Worm (Caenorhabditis elegans): Measurements from ENCODE around the gene C02E7.8.
A peak's percentile ranks its signal among the peaks of the same experiment; 100 is the strongest.

C02E7.8 gene

DNA sequence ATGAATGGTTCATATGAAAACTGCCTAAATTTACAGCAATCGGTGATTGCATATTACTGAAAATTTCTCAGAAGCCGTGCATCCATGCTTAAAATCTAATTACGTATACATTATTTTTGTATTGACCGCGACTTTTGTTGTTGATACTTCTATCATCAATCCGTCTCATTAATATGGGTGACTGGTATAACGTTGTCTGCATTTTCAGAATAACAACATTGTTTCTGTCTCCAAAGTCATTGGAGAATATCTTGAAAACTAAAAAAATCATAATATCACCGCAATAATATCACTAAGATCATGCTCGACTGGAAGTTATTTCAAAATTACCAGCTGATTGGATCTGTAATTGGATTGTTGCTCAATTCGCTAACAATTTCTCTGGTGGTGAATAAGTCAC, 30.8 kb upstream of the C02E7.8 start, which contains the start of gene str-207:
TSS of gene str-207 (plus strand) at position 301 of the 400 bp plus-strand sequence.
- TF ChIP-seq egl-27 (tag; optimal IDR thresholded peaks at IDR 0.05): no peak
- no peak for TF ChIP-seq nhr-129 (tag; optimal IDR thresholded peaks at IDR 0.05)
- no peak for TF ChIP-seq zag-1 (tag; optimal IDR thresholded peaks at IDR 0.05)
- TF ChIP-seq unc-39 (tag; optimal IDR thresholded peaks at IDR 0.05): no peak
- TF ChIP-seq ceh-16 (tag; optimal IDR thresholded peaks at IDR 0.05): no peak
- no peak for TF ChIP-seq gmeb-1 (tag; optimal IDR thresholded peaks at IDR 0.05)
- TF ChIP-seq dmd-4 (tag; optimal IDR thresholded peaks at IDR 0.05): no peak
- TF ChIP-seq lin-13 (GFP tag; optimal IDR thresholded peaks at IDR 0.05): no peak
- TF ChIP-seq ceh-82 (tag; optimal IDR thresholded peaks at IDR 0.05): no peak
- no peak for TF ChIP-seq nhr-237 (tag; optimal IDR thresholded peaks at IDR 0.05)
- no peak for TF ChIP-seq skn-1 (tag; optimal IDR thresholded peaks at IDR 0.05)
- no peak for TF ChIP-seq alr-1 (tag; optimal IDR thresholded peaks at IDR 0.05)
- no peak for TF ChIP-seq unc-62 (GFP tag; optimal IDR thresholded peaks at IDR 0.05)

- TF ChIP-seq nhr-11 (tag; optimal IDR thresholded peaks at IDR 0.05): no peak
- no peak for TF ChIP-seq lin-39 (tag; optimal IDR thresholded peaks at IDR 0.05)
- no peak for TF ChIP-seq mdl-1 (tag; optimal IDR thresholded peaks at IDR 0.05)
- no peak for TF ChIP-seq nhr-10 (tag; optimal IDR thresholded peaks at IDR 0.05)
- no peak for TF ChIP-seq egl-27 (tag; optimal IDR thresholded peaks at IDR 0.05)
Observed at ce11 chrV:4948635-4949034, 28.0 kb upstream of the C02E7.8 start, which contains the start of gene str-209. Gene str-209, plus strand, starts transcription at chrV:4948935.

- TF ChIP-seq R02D3.7 (tag; optimal IDR thresholded peaks at IDR 0.05): no peak
- no peak for TF ChIP-seq nhr-237 (tag; optimal IDR thresholded peaks at IDR 0.05)
- no peak for TF ChIP-seq blmp-1 (tag; optimal IDR thresholded peaks at IDR 0.05; ENCODE audit: insufficient read depth)
- no peak for TF ChIP-seq egl-27 (tag; optimal IDR thresholded peaks at IDR 0.05)
- no peak for TF ChIP-seq nhr-25 (tag; optimal IDR thresholded peaks at IDR 0.05)
Observed at ce11 chrV:4944219-4944618, 23.6 kb upstream of the C02E7.8 start, which contains the start of gene str-211. Gene str-211, minus strand, starts transcription at chrV:4944319.

DNA sequence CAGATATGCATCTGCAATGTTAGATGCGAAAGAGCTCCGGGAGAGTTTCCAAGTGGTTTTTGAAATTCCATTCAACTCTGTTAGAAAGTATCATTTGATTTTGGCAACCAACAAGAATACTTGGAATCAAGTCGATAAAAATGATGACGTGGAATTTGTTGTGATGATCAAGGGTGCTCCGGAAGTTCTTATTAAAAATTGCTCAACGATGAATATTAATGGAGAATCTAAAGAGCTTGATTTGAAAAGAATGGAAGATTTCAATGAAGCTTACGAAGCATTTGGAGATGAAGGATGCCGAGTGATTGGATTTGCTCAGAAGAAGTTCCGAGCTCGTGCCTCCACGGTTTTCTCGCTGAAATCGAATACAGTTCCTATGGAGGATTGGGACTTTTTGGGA, 16.7 kb upstream of the C02E7.8 start:
- no peak for TF ChIP-seq mdl-1 (tag; optimal IDR thresholded peaks at IDR 0.05)
- TF ChIP-seq egl-27 (tag; optimal IDR thresholded peaks at IDR 0.05): no peak
- no peak for TF ChIP-seq Y55F3AM.14 (GFP tag; optimal IDR thresholded peaks at IDR 0.05)
- no peak for TF ChIP-seq ceh-82 (tag; optimal IDR thresholded peaks at IDR 0.05)
- TF ChIP-seq nhr-10 (tag; optimal IDR thresholded peaks at IDR 0.05): no peak
- TF ChIP-seq ceh-16 (tag; optimal IDR thresholded peaks at IDR 0.05): no peak
- no peak for TF ChIP-seq skn-1 (tag; optimal IDR thresholded peaks at IDR 0.05)
- TF ChIP-seq nhr-77 (tag; optimal IDR thresholded peaks at IDR 0.05): no peak
- TF ChIP-seq crh-2 (tag; optimal IDR thresholded peaks at IDR 0.05): no peak
- TF ChIP-seq F13H6.1 (tag; optimal IDR thresholded peaks at IDR 0.05): no peak
- no peak for TF ChIP-seq blmp-1 (tag; optimal IDR thresholded peaks at IDR 0.05; ENCODE audit: insufficient read depth)
- TF ChIP-seq fos-1 (tag; optimal IDR thresholded peaks at IDR 0.05): no peak
- TF ChIP-seq nhr-237 (tag; optimal IDR thresholded peaks at IDR 0.05): no peak
- no peak for TF ChIP-seq aly-2 (tag; optimal IDR thresholded peaks at IDR 0.05)
- no peak for TF ChIP-seq nhr-25 (tag; optimal IDR thresholded peaks at IDR 0.05)
- no peak for TF ChIP-seq mbf-1 (tag; optimal IDR thresholded peaks at IDR 0.05)

- TF ChIP-seq ztf-4 (tag; optimal IDR thresholded peaks at IDR 0.05) (no peak), fos-1 (tag; optimal IDR thresholded peaks at IDR 0.05) (peak; percentile 30)
Observed at ce11 chrV:4935096-4935495, 14.5 kb upstream of the C02E7.8 start.

ce11 chrV:4934406-4934805, 13.8 kb upstream of the C02E7.8 start, which contains the start of gene catp-2:
Gene catp-2, plus strand, starts transcription at chrV:4934706.
- TF ChIP-seq ceh-82 (tag; optimal IDR thresholded peaks at IDR 0.05) (no peak), sma-9 (GFP tag; optimal IDR thresholded peaks at IDR 0.05) (no peak), sma-9 (tag; optimal IDR thresholded peaks at IDR 0.05) (no peak), egl-27 (tag; optimal IDR thresholded peaks at IDR 0.05) (no peak), ama-1 (optimal IDR thresholded peaks at IDR 0.05) (no peak), ZK546.5 (tag; optimal IDR thresholded peaks at IDR 0.05) (no peak), peb-1 (tag; optimal IDR thresholded peaks at IDR 0.05) (no peak), ztf-1 (GFP tag; conservative IDR thresholded peaks at IDR 0.05) (no peak)
